Fruit fly (Drosophila melanogaster): Measurements from ENCODE around the gene CG17010.

Gene CG17010

dm6 chr2L:12356141-12356540, at the start of gene CG17010:
Gene CG17010 (plus strand): TSS chr2L:12356441.
- TF ChIP-seq Smox (GFP tag; optimal IDR thresholded peaks at IDR 0.05) (no peak), Met (GFP tag; optimal IDR thresholded peaks at IDR 0.05) (no peak), CG1621 (tag; optimal IDR thresholded peaks at IDR 0.05) (no peak)

DNA sequence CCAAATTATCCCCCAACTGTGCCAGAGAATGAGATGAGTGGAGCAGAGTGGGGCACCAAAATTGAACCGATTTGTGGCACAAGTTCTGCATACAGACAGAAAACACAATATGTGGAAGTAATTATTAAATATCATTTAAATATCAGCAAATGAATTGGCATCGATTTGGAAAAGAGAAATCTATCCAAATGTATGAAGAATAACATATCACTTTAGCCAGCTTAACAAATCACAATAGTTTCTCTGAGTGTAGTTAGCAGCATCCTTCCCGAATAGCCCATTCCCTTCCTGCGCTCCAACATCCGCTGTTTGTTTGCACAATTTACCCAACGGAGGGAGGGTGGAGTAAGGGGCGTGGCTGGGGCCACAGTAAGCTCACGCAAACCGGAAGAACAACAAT, 41.4 kb upstream of the CG17010 start:
- TF ChIP-seq cyc (GFP tag; optimal IDR thresholded peaks at IDR 0.05) (peak; percentile 15), lz (GFP tag; optimal IDR thresholded peaks at IDR 0.05) (peak; percentile 23), CG15336 (GFP tag; IDR thresholded peaks at IDR 0.05) (no peak), svp (GFP tag) (peak; percentile 56), Eip78C (GFP tag) (peak; percentile 52), Sox14 (GFP tag; optimal IDR thresholded peaks at IDR 0.05) (no peak)

- TF ChIP-seq CG9139 (GFP tag; optimal IDR thresholded peaks at IDR 0.05) = no peak
- TF ChIP-seq CG8319 (GFP tag; optimal IDR thresholded peaks at IDR 0.05) = no peak
- no peak for TF ChIP-seq CG34406 (GFP tag; optimal IDR thresholded peaks at IDR 0.05)
- no peak for TF ChIP-seq svp (GFP tag)
- TF ChIP-seq Gug (GFP tag; IDR thresholded peaks at IDR 0.05) = no peak
- TF ChIP-seq fd85E (GFP tag; optimal IDR thresholded peaks at IDR 0.05) = no peak
- TF ChIP-seq CG7368 (GFP tag; optimal IDR thresholded peaks at IDR 0.05) = no peak
- TF ChIP-seq fd59A (GFP tag; optimal IDR thresholded peaks at IDR 0.05) = no peak
Observed at dm6 chr2L:12337162-12337561, 19.1 kb upstream of the CG17010 start.

DNA sequence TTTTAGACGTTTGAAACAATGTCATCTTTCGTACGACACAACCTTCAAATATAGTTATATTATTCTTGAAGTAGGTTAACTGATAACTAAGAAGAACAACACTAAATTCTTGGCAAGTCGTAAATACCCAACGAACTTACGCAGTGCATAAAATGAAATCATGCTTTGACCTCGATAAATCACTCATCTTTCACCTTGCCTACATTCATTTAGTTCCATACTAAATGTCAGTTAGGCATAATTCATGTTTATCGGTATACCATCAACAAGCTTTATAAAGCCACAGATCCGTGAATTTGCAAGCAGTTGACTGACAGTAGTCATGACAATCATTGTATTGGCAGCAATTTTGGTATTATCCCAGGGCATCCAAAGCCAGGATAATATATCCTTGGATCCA, 17.7 kb upstream of the CG17010 start, which contains the start of gene CG31862:
Gene CG31862 (plus strand): TSS at position 301 of the 400 bp plus-strand sequence.
- no peak for TF ChIP-seq ss (GFP tag; optimal IDR thresholded peaks at IDR 0.05)
- TF ChIP-seq svp (GFP tag) = no peak
- TF ChIP-seq Eip93F (GFP tag; optimal IDR thresholded peaks at IDR 0.05) = no peak
- TF ChIP-seq CG8319 (GFP tag; optimal IDR thresholded peaks at IDR 0.05) = no peak
- TF ChIP-seq net (GFP tag; optimal IDR thresholded peaks at IDR 0.05) = no peak
- TF ChIP-seq CG6808 (GFP tag; optimal IDR thresholded peaks at IDR 0.05) = no peak
- TF ChIP-seq eg (GFP tag; IDR thresholded peaks at IDR 0.05) = no peak
- no peak for TF ChIP-seq CG3919 (GFP tag; optimal IDR thresholded peaks at IDR 0.05)
- no peak for TF ChIP-seq CG10669 (GFP tag; optimal IDR thresholded peaks at IDR 0.05)
- TF ChIP-seq fd59A (GFP tag; optimal IDR thresholded peaks at IDR 0.05) = no peak
- no peak for TF ChIP-seq CG11762 (GFP tag; optimal IDR thresholded peaks at IDR 0.05; ENCODE audit: insufficient read depth)
- TF ChIP-seq Eip75B (GFP tag; optimal IDR thresholded peaks at IDR 0.05) = no peak
- no peak for TF ChIP-seq salr (GFP tag; optimal IDR thresholded peaks at IDR 0.05)
- TF ChIP-seq Sox102F (GFP tag; optimal IDR thresholded peaks at IDR 0.05) = no peak
- TF ChIP-seq Hr38 (GFP tag; optimal IDR thresholded peaks at IDR 0.05) = no peak
- no peak for TF ChIP-seq CG6163 (GFP tag; IDR thresholded peaks at IDR 0.05)
- TF ChIP-seq Ets21C (GFP tag; optimal IDR thresholded peaks at IDR 0.05) = no peak
- no peak for TF ChIP-seq CG32006 (GFP tag; optimal IDR thresholded peaks at IDR 0.05)

dm6 chr2L:12341705-12342104, 14.5 kb upstream of the CG17010 start:
- TF ChIP-seq eg (GFP tag; IDR thresholded peaks at IDR 0.05) (0 out of 3 replicates have a peak, but pooled peaks have one; percentile 10), Sox102F (GFP tag; optimal IDR thresholded peaks at IDR 0.05) (no peak)

DNA sequence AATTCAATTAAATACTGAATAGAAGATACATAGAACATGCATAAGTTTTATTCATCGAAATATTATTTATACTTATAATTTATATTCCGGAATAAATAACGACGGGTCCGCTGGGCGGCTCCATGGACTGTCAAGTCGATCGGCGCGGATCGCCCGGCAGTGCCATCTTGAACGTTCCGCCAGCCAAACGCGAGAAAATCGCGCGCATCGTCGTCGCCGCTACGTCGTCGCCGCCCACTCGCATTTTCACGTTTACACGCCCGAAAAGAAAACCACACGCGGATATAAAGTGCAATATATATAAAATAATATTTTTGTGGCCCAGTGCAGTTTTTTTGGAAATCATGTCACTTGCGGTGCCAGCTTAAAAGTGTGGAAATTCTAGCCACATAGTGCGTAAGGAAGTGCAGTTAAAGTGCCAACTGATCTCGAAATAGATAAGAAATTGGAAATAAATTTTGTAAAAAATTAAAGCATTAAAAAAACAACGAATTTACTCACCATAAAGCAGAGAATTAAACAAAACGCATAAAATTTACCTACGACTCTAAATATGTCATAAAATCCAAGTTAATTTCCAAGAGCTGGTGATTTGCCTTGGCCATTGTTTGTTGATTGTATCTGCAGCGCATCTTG, 12.5 kb upstream of the CG17010 start, which contains the start of the genes bru2 and CG43813:
Gene bru2 (plus strand): TSS at position 586 of the 636 bp plus-strand sequence.
Gene CG43813 (minus strand): TSS at position 633 of the 636 bp plus-strand sequence.
- TF ChIP-seq Sox102F (GFP tag; optimal IDR thresholded peaks at IDR 0.05) = no peak
- TF ChIP-seq CG3919 (GFP tag; optimal IDR thresholded peaks at IDR 0.05) = no peak
- TF ChIP-seq lz (GFP tag; optimal IDR thresholded peaks at IDR 0.05) = no peak
- TF ChIP-seq CG15336 (GFP tag; IDR thresholded peaks at IDR 0.05) = no peak
- TF ChIP-seq CG11902 (GFP tag; optimal IDR thresholded peaks at IDR 0.05) = no peak
- no peak for TF ChIP-seq CG4318 (GFP tag; optimal IDR thresholded peaks at IDR 0.05)
- TF ChIP-seq Hr39 (GFP tag; optimal IDR thresholded peaks at IDR 0.05) = no peak
- no peak for TF ChIP-seq Hr4 (GFP tag; optimal IDR thresholded peaks at IDR 0.05)
- TF ChIP-seq cyc (GFP tag; optimal IDR thresholded peaks at IDR 0.05) = no peak
